Worm (Caenorhabditis elegans): Measurements from ENCODE around the gene clc-1.

The clc-1 gene

ce11 chrX:11057028-11057427 lies 9.8 kb downstream of the clc-1 start, which contains the start of gene lpr-3:
TSS of gene lpr-3 (plus strand) at chrX:11057401.
- TF ChIP-seq sma-3 (GFP tag; optimal IDR thresholded peaks at IDR 0.05) = peak; percentile 48
- peak; percentile 45 for TF ChIP-seq fos-1 (tag; optimal IDR thresholded peaks at IDR 0.05)
- no peak for TF ChIP-seq nhr-23 (tag; optimal IDR thresholded peaks at IDR 0.05)
- no peak for TF ChIP-seq ztf-4 (tag; optimal IDR thresholded peaks at IDR 0.05)
- peak; percentile 40 for TF ChIP-seq egl-27 (tag; optimal IDR thresholded peaks at IDR 0.05)
- TF ChIP-seq ceh-16 (tag; optimal IDR thresholded peaks at IDR 0.05) = peak; percentile 52
- TF ChIP-seq mbf-1 (tag; optimal IDR thresholded peaks at IDR 0.05) = no peak
- TF ChIP-seq nhr-12 (tag; optimal IDR thresholded peaks at IDR 0.05) = no peak
- no peak for TF ChIP-seq snpc-4 (tag; optimal IDR thresholded peaks at IDR 0.05)
- TF ChIP-seq alr-1 (tag; optimal IDR thresholded peaks at IDR 0.05) = no peak
- TF ChIP-seq elt-1 (tag; optimal IDR thresholded peaks at IDR 0.05) = peak; percentile 62
- no peak for TF ChIP-seq nhr-10 (tag; optimal IDR thresholded peaks at IDR 0.05)
- TF ChIP-seq sem-4 (tag; optimal IDR thresholded peaks at IDR 0.05) = no peak
- TF ChIP-seq nhr-25 (tag; optimal IDR thresholded peaks at IDR 0.05) = peak; percentile 28
- TF ChIP-seq lsy-2 (tag; optimal IDR thresholded peaks at IDR 0.05) = peak in 1 of 2 experiments; percentile 36
- TF ChIP-seq blmp-1 (tag; optimal IDR thresholded peaks at IDR 0.05; ENCODE audit: insufficient read depth) = peak; percentile 79
- TF ChIP-seq ama-1 (optimal IDR thresholded peaks at IDR 0.05) = no peak
- no peak for TF ChIP-seq nhr-129 (tag; optimal IDR thresholded peaks at IDR 0.05)
- no peak for TF ChIP-seq skn-1 (tag; optimal IDR thresholded peaks at IDR 0.05)
- peak; percentile 82 for TF ChIP-seq nhr-21 (tag; optimal IDR thresholded peaks at IDR 0.05)

- no peak for TF ChIP-seq ztf-11 (tag; optimal IDR thresholded peaks at IDR 0.05)
- TF ChIP-seq crh-2 (tag; optimal IDR thresholded peaks at IDR 0.05) = no peak
- TF ChIP-seq nhr-21 (tag; optimal IDR thresholded peaks at IDR 0.05) = peak; percentile 77
- peak; percentile 4 for TF ChIP-seq nhr-77 (tag; optimal IDR thresholded peaks at IDR 0.05)
- TF ChIP-seq sma-3 (GFP tag; optimal IDR thresholded peaks at IDR 0.05) = peak; percentile 6
- no peak for TF ChIP-seq R02D3.7 (tag; optimal IDR thresholded peaks at IDR 0.05)
- TF ChIP-seq fos-1 (tag; optimal IDR thresholded peaks at IDR 0.05) = peak; percentile 28
- peak; percentile 51 for TF ChIP-seq ceh-16 (tag; optimal IDR thresholded peaks at IDR 0.05)
Observed at ce11 chrX:11059744-11060143, 12.5 kb downstream of the clc-1 start, which contains the start of gene lpr-6. TSS of gene lpr-6 (plus strand) at chrX:11059994.

ce11 chrX:11060940-11061339 lies 13.7 kb downstream of the clc-1 start:
- TF ChIP-seq nhr-21 (tag; optimal IDR thresholded peaks at IDR 0.05) (peak; percentile 43), gmeb-1 (tag; optimal IDR thresholded peaks at IDR 0.05) (no peak), blmp-1 (tag; optimal IDR thresholded peaks at IDR 0.05; ENCODE audit: insufficient read depth) (peak; percentile 56)

- peak; percentile 36 for TF ChIP-seq ceh-16 (tag; optimal IDR thresholded peaks at IDR 0.05)
- peak; percentile 55 for TF ChIP-seq nhr-21 (tag; optimal IDR thresholded peaks at IDR 0.05)
- TF ChIP-seq ZK546.5 (tag; optimal IDR thresholded peaks at IDR 0.05) = no peak
- no peak for TF ChIP-seq lsy-2 (tag; optimal IDR thresholded peaks at IDR 0.05)
- peak; percentile 9 for TF ChIP-seq fos-1 (tag; optimal IDR thresholded peaks at IDR 0.05)
- TF ChIP-seq alr-1 (tag; optimal IDR thresholded peaks at IDR 0.05) = no peak
- TF ChIP-seq elt-1 (tag; optimal IDR thresholded peaks at IDR 0.05) = no peak
Observed at ce11 chrX:11061904-11062303, 14.7 kb downstream of the clc-1 start, which contains the start of gene lpr-5. TSS of gene lpr-5 (plus strand) at chrX:11062123.

- TF ChIP-seq sem-4 (tag; optimal IDR thresholded peaks at IDR 0.05) (peak; percentile 13), nhr-21 (tag; optimal IDR thresholded peaks at IDR 0.05) (peak; percentile 76), alr-1 (tag; optimal IDR thresholded peaks at IDR 0.05) (no peak), sma-9 (GFP tag; optimal IDR thresholded peaks at IDR 0.05) (peak; percentile 23), sma-9 (tag; optimal IDR thresholded peaks at IDR 0.05) (no peak), nhr-25 (tag; optimal IDR thresholded peaks at IDR 0.05) (peak; percentile 16), nhr-12 (tag; optimal IDR thresholded peaks at IDR 0.05) (no peak), blmp-1 (tag; optimal IDR thresholded peaks at IDR 0.05; ENCODE audit: insufficient read depth) (peak; percentile 94), mab-5 (tag; optimal IDR thresholded peaks at IDR 0.05) (no peak), egl-27 (tag; optimal IDR thresholded peaks at IDR 0.05) (peak; percentile 47), Y55F3AM.14 (GFP tag; optimal IDR thresholded peaks at IDR 0.05) (no peak), fos-1 (tag; optimal IDR thresholded peaks at IDR 0.05) (peak; percentile 56), unc-62 (GFP tag; optimal IDR thresholded peaks at IDR 0.05) (no peak), lsy-2 (tag; optimal IDR thresholded peaks at IDR 0.05) (peak in 1 of 2 experiments; percentile 20)
Observed at ce11 chrX:11064799-11065198, 17.6 kb downstream of the clc-1 start, which contains the start of gene lpr-4. TSS of gene lpr-4 (plus strand) at chrX:11065126.

- TF ChIP-seq R02D3.7 (tag; optimal IDR thresholded peaks at IDR 0.05) (no peak), aly-2 (tag; optimal IDR thresholded peaks at IDR 0.05) (no peak), crh-2 (tag; optimal IDR thresholded peaks at IDR 0.05) (no peak), egl-27 (tag; optimal IDR thresholded peaks at IDR 0.05) (peak; percentile 25), nhr-23 (tag; optimal IDR thresholded peaks at IDR 0.05) (no peak), fos-1 (tag; optimal IDR thresholded peaks at IDR 0.05) (peak; percentile 6)
Observed at ce11 chrX:11067256-11067655, 20.0 kb downstream of the clc-1 start.
